Worm (Caenorhabditis elegans) whole organism, L4 larva: ENCODE results near the gene F58A6.1.

ENCODE experiments used
- F37D6.2 ChIP-seq: sonication (generic microtip); optimal IDR thresholded peaks from 2 replicates; lab custom pipeline; 2016; ENCODE audit warnings: mild to moderate bottlenecking, missing genetic modification characterization, missing compliant biosample characterization
- F44E2.7 ChIP-seq: fragments of 200-800 bp; sonication (Bioruptor generic); IDR thresholded peaks from 2 replicates; pipeline ENCODE4 v2.1.2; 2022; ENCODE audit warnings: missing genetic modification characterization, missing compliant biosample characterization
- T20F7.1 ChIP-seq: fragments of 200-800 bp; sonication (Bioruptor generic); optimal IDR thresholded peaks from 2 replicates; lab custom pipeline; 2018; ENCODE audit warnings: mild to moderate bottlenecking, missing genetic modification characterization, missing compliant biosample characterization
- T26A8.4 ChIP-seq: fragments of 200-800 bp; sonication (Bioruptor generic); IDR thresholded peaks from 2 replicates; pipeline ENCODE4 v1.3.6; 2022; ENCODE audit warnings: missing genetic modification characterization, missing compliant biosample characterization
- Y105C5A.15 ChIP-seq: fragments of 200-800 bp; sonication (Bioruptor generic); IDR thresholded peaks from 2 replicates; pipeline ENCODE4 v1.3.6; 2022; ENCODE audit warnings: missing genetic modification characterization, missing compliant biosample characterization
- aha-1 ChIP-seq: fragments of 150-350 bp; peaks from one replicate; lab custom pipeline; 2014; ENCODE audit warnings: missing biosample characterization, missing genetic modification characterization
- aly-2 ChIP-seq: sonication (generic microtip); optimal IDR thresholded peaks from 2 replicates; lab custom pipeline; 2018; ENCODE audit warnings: missing biosample characterization, missing genetic modification characterization
- arid-1 ChIP-seq: fragments of 200-800 bp; sonication (Bioruptor generic); conservative IDR thresholded peaks from 2 replicates; pipeline ENCODE4 v1.3.6; 2022; ENCODE audit warnings: missing genetic modification reagents, missing genetic modification characterization, missing compliant biosample characterization
- ces-1 ChIP-seq: fragments of 150-350 bp; sonication (generic microtip); optimal IDR thresholded peaks from 4 replicates; lab custom pipeline; 2014; ENCODE audit warnings: missing biosample characterization, missing genetic modification reagents, missing genetic modification characterization
- daf-16 ChIP-seq, 3 experiments: sonication (generic microtip); optimal IDR thresholded peaks; 2 replicates each; lab custom pipeline; 2016 to 2017; ENCODE audit warnings: missing genetic modification characterization in 3 of 3, missing genetic modification reagents in 3 of 3, mild to moderate bottlenecking in 2 of 3, missing compliant biosample characterization in 2 of 3, missing biosample characterization in 1 of 3, moderate library complexity in 1 of 3
- dmd-6 ChIP-seq: fragments of 200-800 bp; sonication (Bioruptor generic); IDR thresholded peaks from 2 replicates; pipeline ENCODE4 v1.3.6; 2022; ENCODE audit warnings: missing genetic modification reagents, missing genetic modification characterization, missing compliant biosample characterization
- dmd-8 ChIP-seq: fragments of 200-800 bp; sonication (Bioruptor generic); IDR thresholded peaks from 2 replicates; pipeline ENCODE4 v1.3.6; 2022; ENCODE audit warnings: missing genetic modification characterization, missing compliant biosample characterization
- dmd-9 ChIP-seq: fragments of 200-800 bp; sonication (Bioruptor generic); IDR thresholded peaks from 2 replicates; pipeline ENCODE4 v1.3.6; 2022; ENCODE audit warnings: missing genetic modification reagents, missing genetic modification characterization, missing compliant biosample characterization
- dpl-1 ChIP-seq: fragments of 150-350 bp; optimal IDR thresholded peaks from 2 replicates; lab custom pipeline; 2014; ENCODE audit warnings: missing biosample characterization, missing genetic modification reagents, missing genetic modification characterization
- duxl-1 ChIP-seq: sonication (generic microtip); optimal IDR thresholded peaks from 2 replicates; lab custom pipeline; 2016; ENCODE audit warnings: mild to moderate bottlenecking, missing genetic modification characterization, moderate library complexity, missing compliant biosample characterization; ENCODE audit not compliant: poor library complexity
- dve-1 ChIP-seq: sonication (generic microtip); optimal IDR thresholded peaks from 2 replicates; lab custom pipeline; 2017; ENCODE audit warnings: antibody characterized with exemption, mild to moderate bottlenecking, missing genetic modification characterization, missing compliant biosample characterization; ENCODE audit not compliant: insufficient read depth
- fkh-10 ChIP-seq: fragments of 150-350 bp; optimal IDR thresholded peaks from 2 replicates; lab custom pipeline; 2014; ENCODE audit warnings: missing biosample characterization, missing genetic modification reagents, missing genetic modification characterization
- hlh-11 ChIP-seq: fragments of 200-800 bp; sonication (Bioruptor generic); optimal IDR thresholded peaks from 2 replicates; lab custom pipeline; 2018; ENCODE audit warnings: mild to moderate bottlenecking, missing genetic modification characterization, missing compliant biosample characterization
- lim-7 ChIP-seq: fragments of 200-800 bp; sonication (Bioruptor generic); IDR thresholded peaks from 2 replicates; pipeline ENCODE4 v1.3.6; 2022; ENCODE audit warnings: missing genetic modification characterization, missing compliant biosample characterization
- lin-29 ChIP-seq: fragments of 200-800 bp; sonication (Bioruptor generic); IDR thresholded peaks from 2 replicates; pipeline ENCODE4 v1.3.6; 2022; ENCODE audit warnings: missing genetic modification reagents, missing genetic modification characterization, missing compliant biosample characterization
- lin-38 ChIP-seq: fragments of 200-800 bp; sonication (Bioruptor generic); IDR thresholded peaks from 2 replicates; pipeline ENCODE4 v1.3.6; 2022; ENCODE audit warnings: missing genetic modification reagents, missing genetic modification characterization, missing compliant biosample characterization
- madf-5 ChIP-seq, 2 experiments: fragments of 200-800 bp; sonication (Bioruptor generic); IDR thresholded peaks; 2 replicates each; pipeline ENCODE4 v1.3.6; 2022; ENCODE audit warnings: missing compliant biosample characterization in 2 of 2, missing genetic modification characterization in 2 of 2
- mdt-29 ChIP-seq: fragments of 200-800 bp; sonication (Bioruptor generic); IDR thresholded peaks from 2 replicates; pipeline ENCODE4 v1.3.6; 2022; ENCODE audit warnings: missing genetic modification reagents, missing genetic modification characterization, missing compliant biosample characterization
- mep-1 ChIP-seq: fragments of 150-350 bp; sonication (generic microtip); optimal IDR thresholded peaks from 3 replicates; lab custom pipeline; 2014; ENCODE audit warnings: missing biosample characterization, missing genetic modification characterization
- mes-2 ChIP-seq: sonication (generic microtip); optimal IDR thresholded peaks from 2 replicates; lab custom pipeline; 2016; ENCODE audit warnings: missing genotype, mild to moderate bottlenecking, missing genetic modification characterization, missing compliant biosample characterization; ENCODE audit not compliant: poor library complexity, severe bottlenecking
- mxl-2 ChIP-seq: fragments of 200-800 bp; sonication (Bioruptor generic); conservative IDR thresholded peaks from 2 replicates; pipeline ENCODE4 v1.3.6; 2022; ENCODE audit warnings: missing genetic modification reagents, missing genetic modification characterization, missing compliant biosample characterization
- nhr-10 ChIP-seq: fragments of 150-350 bp; optimal IDR thresholded peaks from 2 replicates; lab custom pipeline; 2014; ENCODE audit warnings: missing biosample characterization, missing genetic modification characterization
- nhr-102 ChIP-seq: sonication (generic microtip); optimal IDR thresholded peaks from 2 replicates; lab custom pipeline; 2016; ENCODE audit warnings: mild to moderate bottlenecking, missing genetic modification characterization, moderate library complexity, missing compliant biosample characterization
- nhr-11 ChIP-seq: fragments of 150-350 bp; optimal IDR thresholded peaks from 2 replicates; lab custom pipeline; 2014; ENCODE audit warnings: missing biosample characterization, missing genetic modification characterization
- nhr-237 ChIP-seq: sonication (generic microtip); optimal IDR thresholded peaks from 2 replicates; lab custom pipeline; 2017; ENCODE audit warnings: missing biosample characterization, missing genetic modification characterization
- nhr-42 ChIP-seq: fragments of 200-800 bp; sonication (Bioruptor generic); IDR thresholded peaks from 2 replicates; pipeline ENCODE4 v1.3.6; 2022; ENCODE audit warnings: missing genetic modification characterization, missing compliant biosample characterization
- nhr-48 ChIP-seq: sonication (generic microtip); optimal IDR thresholded peaks from 2 replicates; lab custom pipeline; 2016; ENCODE audit warnings: mild to moderate bottlenecking, missing genetic modification characterization, missing compliant biosample characterization
- nhr-77 ChIP-seq: fragments of 150-350 bp; optimal IDR thresholded peaks from 2 replicates; lab custom pipeline; 2014; ENCODE audit warnings: missing biosample characterization, missing genetic modification characterization
- php-3 ChIP-seq: fragments of 200-800 bp; sonication (Bioruptor generic); IDR thresholded peaks from 2 replicates; pipeline ENCODE4 v1.3.6; 2022; ENCODE audit warnings: missing genetic modification reagents, missing genetic modification characterization, missing compliant biosample characterization
- pqm-1 ChIP-seq: sonication (generic microtip); optimal IDR thresholded peaks from 2 replicates; lab custom pipeline; 2017; ENCODE audit warnings: missing biosample characterization, missing genetic modification characterization
- rbr-2 ChIP-seq: sonication (generic microtip); optimal IDR thresholded peaks from 2 replicates; lab custom pipeline; 2016; ENCODE audit warnings: missing genotype, missing genetic modification characterization, missing compliant biosample characterization
- saeg-2 ChIP-seq: fragments of 200-800 bp; sonication (Bioruptor generic); IDR thresholded peaks from 2 replicates; pipeline ENCODE4 v1.3.6; 2022; ENCODE audit warnings: missing genetic modification reagents, missing genetic modification characterization, missing compliant biosample characterization
- sdz-12 ChIP-seq: fragments of 200-800 bp; sonication (Bioruptor generic); optimal IDR thresholded peaks from 2 replicates; lab custom pipeline; 2018; ENCODE audit warnings: mild to moderate bottlenecking, missing genetic modification characterization, missing compliant biosample characterization
- skn-1 ChIP-seq: fragments of 150-350 bp; optimal IDR thresholded peaks from 2 replicates; lab custom pipeline; 2014; ENCODE audit warnings: missing biosample characterization, missing genetic modification characterization
- snpc-4 ChIP-seq: fragments of 150-350 bp; optimal IDR thresholded peaks from 2 replicates; lab custom pipeline; 2014; ENCODE audit warnings: missing biosample characterization, missing genetic modification characterization
- spr-1 ChIP-seq: sonication (generic microtip); optimal IDR thresholded peaks from 2 replicates; lab custom pipeline; 2016; ENCODE audit warnings: mild to moderate bottlenecking, missing genetic modification characterization, missing compliant biosample characterization
- spr-3 ChIP-seq: fragments of 200-800 bp; sonication (Bioruptor generic); optimal IDR thresholded peaks from 2 replicates; lab custom pipeline; 2018; ENCODE audit warnings: mild to moderate bottlenecking, missing genetic modification characterization, missing compliant biosample characterization
- unc-130 ChIP-seq: sonication (generic microtip); optimal IDR thresholded peaks from 2 replicates; lab custom pipeline; 2016; ENCODE audit warnings: missing genetic modification reagents, missing genetic modification characterization, missing compliant biosample characterization
- unc-62 ChIP-seq, 3 experiments: fragments of 150-350 bp in 1 of 3; sonication (generic microtip); optimal IDR thresholded peaks in 2 of 3; peaks in 1 of 3; 1 replicate in 1 of 3; 2 replicates in 2 of 3; lab custom pipeline; 2014 to 2017; ENCODE audit warnings: missing biosample characterization in 3 of 3, missing genetic modification characterization in 3 of 3, missing genetic modification reagents in 3 of 3, missing genotype in 1 of 3
- zip-2 ChIP-seq: fragments of 150-350 bp; optimal IDR thresholded peaks from 2 replicates; lab custom pipeline; 2014; ENCODE audit warnings: missing biosample characterization, missing genetic modification characterization

Gene F58A6.1

ce11 chrII:5186870-5187269 is 44.2 kb downstream of the F58A6.1 start:
- TF ChIP-seq dmd-8 (GFP tag; lab: Robert Waterston, UW): no peak
- TF ChIP-seq dmd-9 (GFP tag; lab: Robert Waterston, UW): no peak
- TF ChIP-seq dve-1 (tag; lab: Kevin White, UChicago): peak; percentile 42
- TF ChIP-seq aha-1 (tag; lab: Kevin White, UChicago): peak; percentile 70
- TF ChIP-seq F44E2.7 (GFP tag; lab: Robert Waterston, UW): no peak
- TF ChIP-seq nhr-48: peak; percentile 2
- TF ChIP-seq pqm-1 (tag; lab: Kevin White, UChicago): peak; percentile 51
- TF ChIP-seq php-3 (GFP tag; lab: Robert Waterston, UW): peak; percentile 73
- TF ChIP-seq hlh-11 (tag; lab: Kevin White, UChicago): peak; percentile 62
- TF ChIP-seq unc-130: no peak
- TF ChIP-seq daf-16 (GFP tag; optimal IDR thresholded peaks at IDR 0.05; lab: Kevin White, UChicago): no peak
- peak; percentile 69 for TF ChIP-seq daf-16 (tag; optimal IDR thresholded peaks at IDR 0.05; lab: Kevin White, UChicago)

ce11 chrII:5187469-5187868 is 44.8 kb downstream of the F58A6.1 start, which contains the start of gene crh-2:
TSS of gene crh-2 (minus strand) at chrII:5187569.
- no peak for TF ChIP-seq Y105C5A.15 (GFP tag; lab: Robert Waterston, UW)
- no peak for TF ChIP-seq nhr-77 (tag; lab: Kevin White, UChicago)
- TF ChIP-seq nhr-48: no peak
- no peak for TF ChIP-seq ces-1 (GFP tag; lab: Kevin White, UChicago)
- no peak for TF ChIP-seq aly-2
- no peak for TF ChIP-seq lin-29
- no peak for TF ChIP-seq duxl-1 (tag; lab: Kevin White, UChicago)
- TF ChIP-seq nhr-237 (tag; lab: Kevin White, UChicago): no peak
- TF ChIP-seq dpl-1 (GFP tag; lab: Kevin White, UChicago): no peak
- no peak for TF ChIP-seq unc-62 (GFP tag; optimal IDR thresholded peaks at IDR 0.05 in 1 of 2; lab: Kevin White, UChicago)
- TF ChIP-seq unc-62 (tag; optimal IDR thresholded peaks at IDR 0.05; lab: Kevin White, UChicago): no peak
- no peak for TF ChIP-seq mdt-29 (GFP tag; lab: Robert Waterston, UW)
- no peak for TF ChIP-seq unc-130
- TF ChIP-seq nhr-42 (GFP tag; lab: Robert Waterston, UW): no peak
- no peak for TF ChIP-seq rbr-2
- no peak for TF ChIP-seq snpc-4

- no peak for TF ChIP-seq mep-1 (tag; lab: Kevin White, UChicago)
- TF ChIP-seq nhr-102: no peak
- peak; percentile 81 for TF ChIP-seq lin-38 (GFP tag; lab: Robert Waterston, UW)
- peak; percentile 37 for TF ChIP-seq aha-1 (tag; lab: Kevin White, UChicago)
Measured at ce11 chrII:5187934-5188333, 45.2 kb downstream of the F58A6.1 start.

ce11 chrII:5191766-5192165 is 49.0 kb downstream of the F58A6.1 start:
- TF ChIP-seq nhr-42 (GFP tag; lab: Robert Waterston, UW): no peak
- peak; percentile 67 for TF ChIP-seq hlh-11 (tag; lab: Kevin White, UChicago)
- no peak for TF ChIP-seq unc-130
- no peak for TF ChIP-seq skn-1 (tag; lab: Kevin White, UChicago)
- peak; percentile 47; the same call in 1 of the 2 replicates for TF ChIP-seq php-3 (GFP tag; lab: Robert Waterston, UW)
- TF ChIP-seq zip-2 (tag; lab: Kevin White, UChicago): no peak
- TF ChIP-seq nhr-10 (tag; lab: Kevin White, UChicago): no peak
- no peak for TF ChIP-seq madf-5 (GFP tag; IDR thresholded peaks at IDR 0.05; lab: Robert Waterston, UW)
- no peak for TF ChIP-seq F44E2.7 (GFP tag; lab: Robert Waterston, UW)
- TF ChIP-seq saeg-2 (GFP tag; lab: Robert Waterston, UW): no peak
- TF ChIP-seq sdz-12 (GFP tag; lab: Kevin White, UChicago): no peak
- TF ChIP-seq spr-3 (GFP tag; lab: Kevin White, UChicago): no peak
- TF ChIP-seq nhr-237 (tag; lab: Kevin White, UChicago): no peak
- TF ChIP-seq F37D6.2: no peak
- TF ChIP-seq pqm-1 (tag; lab: Kevin White, UChicago): peak; percentile 98
- TF ChIP-seq nhr-11 (tag; lab: Kevin White, UChicago): no peak
- no peak for TF ChIP-seq lim-7 (GFP tag; lab: Robert Waterston, UW)
- TF ChIP-seq arid-1 (GFP tag; lab: Robert Waterston, UW): no peak
- TF ChIP-seq T26A8.4 (GFP tag; lab: Robert Waterston, UW): no peak
- TF ChIP-seq rbr-2: no peak
- no peak for TF ChIP-seq fkh-10 (GFP tag; lab: Kevin White, UChicago)
- TF ChIP-seq dmd-6 (GFP tag; lab: Robert Waterston, UW): peak; percentile 65
- no peak for TF ChIP-seq T20F7.1 (GFP tag; lab: Kevin White, UChicago)
- TF ChIP-seq mxl-2 (GFP tag; lab: Robert Waterston, UW): no peak
- TF ChIP-seq mes-2 (tag; lab: Kevin White, UChicago): no peak
- no peak for TF ChIP-seq unc-62 (GFP tag; optimal IDR thresholded peaks at IDR 0.05 in 1 of 2; lab: Kevin White, UChicago)
- no peak for TF ChIP-seq unc-62 (tag; optimal IDR thresholded peaks at IDR 0.05; lab: Kevin White, UChicago)
- no peak for TF ChIP-seq spr-1 (tag; lab: Kevin White, UChicago)
